Worm (Caenorhabditis elegans) whole organism, midembryonic: ENCODE data around the gene rgs-10.

Experiments
- klf-2 ChIP-seq: fragments of 200-800 bp; sonication (Bioruptor generic); conservative IDR thresholded peaks from 2 replicates; pipeline ENCODE4 v1.3.6; 2022; ENCODE audit warnings: missing genetic modification reagents, missing genetic modification characterization, missing compliant biosample characterization
- ztf-23 ChIP-seq: fragments of 200-800 bp; sonication (Bioruptor generic); IDR thresholded peaks from 2 replicates; pipeline ENCODE4 v1.3.6; 2022; ENCODE audit warnings: missing genetic modification reagents, missing genetic modification characterization, missing compliant biosample characterization

- TF ChIP-seq klf-2 (GFP tag; lab: Robert Waterston, UW) (no peak), ztf-23 (no peak)
Observed at ce11 chrX:14978756-14979155, 16.2 kb downstream of the rgs-10 start.
